Worm (Caenorhabditis elegans) whole organism, L3 larva: ENCODE data around the gene rpb-4.

Source experiments
- elt-1 ChIP-seq: fragments of 150-350 bp; optimal IDR thresholded peaks from 2 replicates; lab custom pipeline; 2014; ENCODE audit warnings: missing biosample characterization, missing genetic modification characterization
- jun-1 ChIP-seq: fragments of 150-350 bp; optimal IDR thresholded peaks from 2 replicates; lab custom pipeline; 2014; ENCODE audit warnings: missing biosample characterization, missing genetic modification reagents, missing genetic modification characterization
- nhr-237 ChIP-seq: fragments of 150-350 bp; optimal IDR thresholded peaks from 2 replicates; lab custom pipeline; 2014; ENCODE audit warnings: missing biosample characterization, missing genetic modification characterization

ce11 chrII:7374980-7375379, 685 bp downstream of the rpb-4 start, which contains the start of gene F43E2.1:
- TF ChIP-seq elt-1 (tag; lab: Kevin White, UChicago) (no peak), jun-1 (tag; lab: Kevin White, UChicago) (no peak), nhr-237 (tag; lab: Kevin White, UChicago) (no peak)
